Fruit fly (Drosophila melanogaster) whole organism, embryonic: ENCODE data around the gene Sec61alpha.

Source experiments
- CG11696 ChIP-seq: fragments of 200-800 bp; sonication (Bioruptor generic); IDR thresholded peaks from 2 replicates; pipeline ENCODE4 v1.3.6; 2022; ENCODE audit warnings: missing biosample characterization, missing genetic modification characterization
- CG1233 ChIP-seq: fragments of 200-800 bp; sonication (Bioruptor generic); optimal IDR thresholded peaks from 4 replicates; lab custom pipeline; 2018; ENCODE audit warnings: missing biosample characterization, mild to moderate bottlenecking, missing genetic modification characterization
- CG14667 ChIP-seq: fragments of 200-800 bp; sonication (Bioruptor generic); IDR thresholded peaks from 2 replicates; pipeline ENCODE4 v1.3.6; 2022; ENCODE audit warnings: missing biosample characterization, missing genetic modification characterization
- CG14860 ChIP-seq: fragments of 200-800 bp; sonication (Bioruptor generic); IDR thresholded peaks from 3 replicates; pipeline ENCODE4 v1.3.6; 2022; ENCODE audit warnings: missing biosample characterization, missing genetic modification characterization; ENCODE audit not compliant: partially characterized antibody
- CG15269 ChIP-seq: fragments of 200-800 bp; sonication (Bioruptor generic); optimal IDR thresholded peaks from 2 replicates; lab custom pipeline; 2018; ENCODE audit warnings: missing biosample characterization, mild to moderate bottlenecking, missing genetic modification characterization, moderate library complexity
- CG1529 ChIP-seq: fragments of 200-800 bp; sonication (Bioruptor generic); optimal IDR thresholded peaks from 3 replicates; lab custom pipeline; 2018; ENCODE audit warnings: missing biosample characterization, missing genetic modification characterization
- CG17359 ChIP-seq: fragments of 200-800 bp; sonication (Bioruptor generic); optimal IDR thresholded peaks from 3 replicates; lab custom pipeline; 2018; ENCODE audit warnings: missing biosample characterization, mild to moderate bottlenecking, missing genetic modification characterization, moderate library complexity
- CG17361 ChIP-seq: fragments of 200-800 bp; sonication (Bioruptor generic); IDR thresholded peaks from 3 replicates; pipeline ENCODE4 v1.3.6; 2022; ENCODE audit warnings: missing biosample characterization, missing genetic modification characterization
- CG17568 ChIP-seq: fragments of 200-800 bp; sonication (Bioruptor generic); optimal IDR thresholded peaks from 2 replicates; lab custom pipeline; 2018; ENCODE audit warnings: missing biosample characterization, mild to moderate bottlenecking, missing genetic modification characterization, moderate library complexity
- CG17612 ChIP-seq: fragments of 200-800 bp; sonication (Bioruptor generic); IDR thresholded peaks from 2 replicates; pipeline ENCODE4 v1.3.6; 2022; ENCODE audit warnings: missing biosample characterization, missing genetic modification characterization
- CG18262 ChIP-seq: fragments of 200-800 bp; optimal IDR thresholded peaks from 3 replicates; lab custom pipeline; 2019; ENCODE audit warnings: missing biosample characterization, mild to moderate bottlenecking, missing genetic modification characterization, moderate library complexity
- CG5180 ChIP-seq: fragments of 200-800 bp; sonication (Bioruptor generic); optimal IDR thresholded peaks from 3 replicates; lab custom pipeline; 2017; ENCODE audit warnings: missing biosample characterization, missing genetic modification characterization, mild to moderate bottlenecking, moderate library complexity, missing genetic modification reagents
- CG7357 ChIP-seq: fragments of 200-800 bp; sonication (Bioruptor generic); IDR thresholded peaks from 3 replicates; pipeline ENCODE4 v1.3.6; 2022; ENCODE audit warnings: missing biosample characterization, missing genetic modification characterization
- CG7928 ChIP-seq: fragments of 200-800 bp; sonication (Bioruptor generic); optimal IDR thresholded peaks from 2 replicates; lab custom pipeline; 2017; ENCODE audit warnings: missing biosample characterization, mild to moderate bottlenecking, missing genetic modification characterization
- CG7963 ChIP-seq: fragments of 200-800 bp; sonication (Bioruptor generic); IDR thresholded peaks from 3 replicates; pipeline ENCODE4 v1.3.6; 2022; ENCODE audit warnings: missing biosample characterization, missing genetic modification characterization; ENCODE audit not compliant: partially characterized antibody
- Deaf1 ChIP-seq: fragments of 200-800 bp; optimal IDR thresholded peaks from 3 replicates; lab custom pipeline; 2019; ENCODE audit warnings: missing biosample characterization, mild to moderate bottlenecking, missing genetic modification characterization, moderate library complexity
- Dref ChIP-seq: fragments of 200-800 bp; sonication (Bioruptor generic); IDR thresholded peaks from 2 replicates; pipeline ENCODE4 v1.3.6; 2022; ENCODE audit warnings: missing biosample characterization, missing genetic modification characterization
- Eip74EF ChIP-seq, 2 experiments: fragments of 200-800 bp in 1 of 2; fragments of >200 bp in 1 of 2; sonication (Bioruptor generic) in 1 of 2; optimal IDR thresholded peaks; 2 replicates each; lab custom pipeline; 2017 to 2019; ENCODE audit warnings: missing biosample characterization in 2 of 2, missing genetic modification characterization in 2 of 2, mild to moderate bottlenecking in 1 of 2, moderate library complexity in 1 of 2
- H15 ChIP-seq: fragments of 200-800 bp; sonication (Bioruptor generic); IDR thresholded peaks from 3 replicates; pipeline ENCODE4 v1.3.6; 2022; ENCODE audit warnings: missing biosample characterization, missing genetic modification characterization
- Hr78 ChIP-seq, 2 experiments: fragments of 200-800 bp in 1 of 2; fragments of >200 bp in 1 of 2; sonication (Bioruptor generic) in 1 of 2; optimal IDR thresholded peaks; 2 replicates each; lab custom pipeline; 2017 to 2019; ENCODE audit warnings: missing biosample characterization in 2 of 2, missing genetic modification characterization in 2 of 2, mild to moderate bottlenecking in 1 of 2, moderate library complexity in 1 of 2
- Jarid2 ChIP-seq: fragments of 200-800 bp; sonication (Bioruptor generic); optimal IDR thresholded peaks from 3 replicates; lab custom pipeline; 2017; ENCODE audit warnings: mild to moderate bottlenecking, missing biosample characterization, missing genetic modification reagents, missing genetic modification characterization
- Lpt ChIP-seq: fragments of >200 bp; optimal IDR thresholded peaks from 2 replicates; lab custom pipeline; 2018; ENCODE audit warnings: missing biosample characterization, missing genetic modification characterization
- NC2β ChIP-seq: fragments of 200-800 bp; sonication (Bioruptor generic); optimal IDR thresholded peaks from 2 replicates; lab custom pipeline; 2016; ENCODE audit warnings: missing biosample characterization, missing genetic modification characterization
- Sry-β ChIP-seq: fragments of 200-800 bp; sonication (Bioruptor generic); optimal IDR thresholded peaks from 2 replicates; lab custom pipeline; 2018; ENCODE audit warnings: missing biosample characterization, mild to moderate bottlenecking, missing genetic modification characterization, moderate library complexity
- Sry-δ ChIP-seq: fragments of 200-800 bp; sonication (Bioruptor generic); optimal IDR thresholded peaks from 2 replicates; lab custom pipeline; 2016; ENCODE audit warnings: missing biosample characterization, missing genetic modification characterization
- TFAM ChIP-seq: fragments of 200-800 bp; sonication (Bioruptor generic); optimal IDR thresholded peaks from 2 replicates; lab custom pipeline; 2017; ENCODE audit warnings: missing biosample characterization, missing genetic modification characterization, inconsistent platforms
- amos ChIP-seq: fragments of 200-800 bp; sonication (Bioruptor generic); IDR thresholded peaks from 2 replicates; pipeline ENCODE4 v1.3.6; 2022; ENCODE audit warnings: missing biosample characterization, missing genetic modification characterization; ENCODE audit not compliant: partially characterized antibody
- aop ChIP-seq: fragments of 200-800 bp; sonication (Bioruptor generic); IDR thresholded peaks from 2 replicates; pipeline ENCODE4 v1.3.6; 2022; ENCODE audit warnings: missing biosample characterization, missing genetic modification characterization
- cato ChIP-seq: fragments of 200-800 bp; sonication (Bioruptor generic); optimal IDR thresholded peaks from 2 replicates; lab custom pipeline; 2016; ENCODE audit warnings: missing biosample characterization, missing genetic modification characterization, borderline replicate concordance
- dmrt11E ChIP-seq: fragments of 200-800 bp; sonication (Bioruptor generic); optimal IDR thresholded peaks from 3 replicates; lab custom pipeline; 2018; ENCODE audit warnings: missing biosample characterization, mild to moderate bottlenecking, missing genetic modification characterization, moderate library complexity
- eve ChIP-seq, 2 experiments: fragments of >200 bp; optimal IDR thresholded peaks; 2 replicates each; lab custom pipeline; 2017; ENCODE audit warnings: missing biosample characterization in 2 of 2, missing genetic modification characterization in 2 of 2
- fu2 ChIP-seq: fragments of 200-800 bp; sonication (Bioruptor generic); optimal IDR thresholded peaks from 2 replicates; lab custom pipeline; 2016; ENCODE audit warnings: missing biosample characterization, missing genetic modification characterization
- kni ChIP-seq: fragments of 200-800 bp; sonication (Bioruptor generic); optimal IDR thresholded peaks from 3 replicates; lab custom pipeline; 2017; ENCODE audit warnings: mild to moderate bottlenecking, missing biosample characterization, missing genetic modification reagents, missing genetic modification characterization
- maf-S ChIP-seq: fragments of 200-800 bp; sonication (Bioruptor generic); optimal IDR thresholded peaks from 2 replicates; lab custom pipeline; 2016; ENCODE audit warnings: missing biosample characterization, missing genetic modification characterization
- mld ChIP-seq: fragments of 200-800 bp; sonication (Bioruptor generic); IDR thresholded peaks from 3 replicates; pipeline ENCODE4 v1.3.6; 2022; ENCODE audit warnings: missing biosample characterization, missing genetic modification characterization; ENCODE audit not compliant: partially characterized antibody
- pb ChIP-seq: fragments of 200-800 bp; sonication (Bioruptor generic); optimal IDR thresholded peaks from 3 replicates; lab custom pipeline; 2016; ENCODE audit warnings: missing biosample characterization, missing genetic modification characterization
- phol ChIP-seq: fragments of 200-800 bp; sonication (Bioruptor generic); optimal IDR thresholded peaks from 3 replicates; lab custom pipeline; 2018; ENCODE audit warnings: missing biosample characterization, mild to moderate bottlenecking, missing genetic modification characterization, moderate library complexity
- pnt ChIP-seq: fragments of 200-800 bp; sonication (Bioruptor generic); optimal IDR thresholded peaks from 3 replicates; lab custom pipeline; 2016; ENCODE audit warnings: missing biosample characterization, missing genetic modification characterization
- pum ChIP-seq: fragments of 200-800 bp; sonication (Bioruptor generic); optimal IDR thresholded peaks from 2 replicates; lab custom pipeline; 2016; ENCODE audit warnings: missing biosample characterization, missing genetic modification characterization
- ranshi ChIP-seq: fragments of 200-800 bp; sonication (Bioruptor generic); IDR thresholded peaks from 2 replicates; pipeline ENCODE4 v1.3.6; 2022; ENCODE audit warnings: missing biosample characterization, missing genetic modification characterization
- sens ChIP-seq: fragments of 200-800 bp; sonication (Bioruptor generic); peaks from one replicate; lab custom pipeline; 2016; ENCODE audit warnings: missing biosample characterization, missing genetic modification characterization
- sima ChIP-seq: fragments of 200-800 bp; sonication (Bioruptor generic); optimal IDR thresholded peaks from 2 replicates; lab custom pipeline; 2016; ENCODE audit warnings: missing biosample characterization, missing genetic modification characterization
- ssp ChIP-seq: fragments of 200-800 bp; sonication (Bioruptor generic); IDR thresholded peaks from 2 replicates; pipeline ENCODE4 v1.3.6; 2022; ENCODE audit warnings: missing biosample characterization, missing genetic modification characterization
- stc ChIP-seq: fragments of 200-800 bp; sonication (Bioruptor generic); IDR thresholded peaks from 2 replicates; pipeline ENCODE4 v1.3.6; 2022; ENCODE audit warnings: missing biosample characterization, missing genetic modification characterization
- tap ChIP-seq: fragments of 200-800 bp; optimal IDR thresholded peaks from 3 replicates; lab custom pipeline; 2019; ENCODE audit warnings: missing biosample characterization, mild to moderate bottlenecking, missing genetic modification characterization, moderate library complexity
- tgo ChIP-seq: fragments of 200-800 bp; sonication (Bioruptor generic); IDR thresholded peaks from 3 replicates; pipeline ENCODE4 v1.3.6; 2022; ENCODE audit warnings: missing biosample characterization, missing genetic modification characterization
- tio ChIP-seq: fragments of 200-800 bp; sonication (Bioruptor generic); optimal IDR thresholded peaks from 2 replicates; lab custom pipeline; 2017; ENCODE audit warnings: missing biosample characterization, missing genetic modification characterization, inconsistent platforms
- zfh2 ChIP-seq: fragments of 200-800 bp; sonication (Bioruptor generic); optimal IDR thresholded peaks from 2 replicates; lab custom pipeline; 2016; ENCODE audit warnings: missing biosample characterization, missing genetic modification characterization

Sec61alpha gene

DNA sequence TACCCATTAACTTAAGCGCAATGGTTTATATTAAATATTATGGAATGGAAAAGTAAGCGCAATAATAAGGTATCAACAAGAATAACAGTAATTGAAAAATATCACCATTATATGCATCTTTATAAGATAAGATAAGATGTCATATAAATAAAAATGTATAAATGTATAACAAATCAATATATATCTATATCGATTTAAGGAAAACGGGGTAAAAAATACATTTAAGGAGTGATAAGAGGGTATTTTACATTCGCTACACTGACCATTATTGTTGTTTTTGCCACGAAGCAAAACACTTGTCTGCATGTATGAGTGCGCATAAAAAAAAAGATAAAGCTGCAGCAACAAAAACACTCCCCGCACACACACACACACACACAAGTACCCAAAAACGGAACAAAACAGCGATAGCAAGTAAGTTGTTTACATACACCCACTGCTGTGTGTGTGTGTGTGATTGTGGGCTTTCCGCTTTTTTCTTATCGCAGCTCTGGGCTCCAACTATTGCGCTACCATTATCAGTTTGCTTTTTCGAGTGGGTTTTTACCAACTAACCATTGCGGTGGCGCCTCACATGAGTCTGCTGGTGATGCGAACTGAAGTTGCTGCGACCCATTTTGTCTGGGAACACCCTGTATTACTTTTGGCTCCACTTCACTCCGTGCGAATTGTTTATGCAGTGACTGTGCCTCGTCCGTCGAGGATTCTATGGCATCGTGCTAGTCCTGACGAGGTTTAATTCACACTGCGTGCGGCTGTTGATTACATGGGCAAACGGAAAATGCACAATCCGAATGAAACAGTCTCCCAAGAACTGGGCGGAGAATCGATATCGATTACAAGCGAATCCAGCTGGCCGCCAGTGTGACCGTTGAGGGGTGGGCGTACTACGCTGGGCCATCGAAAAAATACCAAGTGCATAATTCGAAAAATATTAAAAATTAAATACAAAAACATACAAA is 7.0 kb downstream of the Sec61alpha start, which contains the start of gene mmy (continued):
- peak; percentile 41; the same call in 2 of the 3 replicates for TF ChIP-seq CG14860 (GFP tag; lab: Robert Waterston, UW)
- no peak for TF ChIP-seq H15
- TF ChIP-seq CG17361 (GFP tag; lab: Robert Waterston, UW) = peak; percentile 56
- TF ChIP-seq CG17568 = no peak
- TF ChIP-seq CG18262 (tag; lab: Kevin White, UChicago) = peak; percentile 68
- peak; percentile 6 for TF ChIP-seq CG1529 (GFP tag; lab: Kevin White, UChicago)
- TF ChIP-seq CG1233 (GFP tag; lab: Kevin White, UChicago) = peak; percentile 1
- peak; percentile 24 for TF ChIP-seq Deaf1 (tag; lab: Kevin White, UChicago)
- TF ChIP-seq mld (GFP tag; lab: Robert Waterston, UW) = no peak
- peak; percentile 5 for TF ChIP-seq fu2 (GFP tag; lab: Kevin White, UChicago)
- peak; percentile 76 for TF ChIP-seq Dref (GFP tag; lab: Robert Waterston, UW)
- peak; percentile 88 for TF ChIP-seq sens
- TF ChIP-seq CG7963 (GFP tag; lab: Robert Waterston, UW) = no peak
- 0 out of 2 replicates have a peak, but pooled peaks have one; percentile 30 for TF ChIP-seq ranshi
- TF ChIP-seq amos (GFP tag; lab: Robert Waterston, UW) = peak; percentile 30; the same call in 1 of the 2 replicates
- peak; percentile 84 for TF ChIP-seq aop (GFP tag; lab: Robert Waterston, UW)
- TF ChIP-seq tio (GFP tag; lab: Kevin White, UChicago) = peak; percentile 27
- TF ChIP-seq Jarid2 = peak; percentile 71
- TF ChIP-seq cato (GFP tag; lab: Kevin White, UChicago) = no peak
- TF ChIP-seq CG5180 = no peak
- no peak for TF ChIP-seq CG17612 (GFP tag; lab: Robert Waterston, UW)
- peak in 1 of 2 experiments; percentile 12 for TF ChIP-seq Eip74EF (GFP tag; optimal IDR thresholded peaks at IDR 0.05; lab: Kevin White, UChicago)
- TF ChIP-seq Sry-δ = peak; percentile 35
- TF ChIP-seq CG14667 (GFP tag; lab: Robert Waterston, UW) = no peak
- TF ChIP-seq CG7357 (GFP tag; lab: Robert Waterston, UW) = no peak
- TF ChIP-seq pnt (GFP tag; lab: Kevin White, UChicago) = no peak
- peak in 1 of 2 experiments; percentile 57 for TF ChIP-seq Hr78 (GFP tag; optimal IDR thresholded peaks at IDR 0.05; lab: Kevin White, UChicago)
- no peak for TF ChIP-seq TFAM (GFP tag; lab: Kevin White, UChicago)
- TF ChIP-seq pb (GFP tag; lab: Kevin White, UChicago) = no peak
- peak; percentile 64 for TF ChIP-seq phol (tag; lab: Kevin White, UChicago)
- 0 out of 2 replicates have a peak, but pooled peaks have one; percentile 42 for TF ChIP-seq CG11696 (GFP tag; lab: Robert Waterston, UW)
- peak; percentile 63 for TF ChIP-seq stc (GFP tag; lab: Robert Waterston, UW)
- TF ChIP-seq NC2β = peak; percentile 19
- peak; percentile 72 for TF ChIP-seq CG15269
- TF ChIP-seq maf-S (GFP tag; lab: Kevin White, UChicago) = peak; percentile 13
- TF ChIP-seq pum (GFP tag; lab: Kevin White, UChicago) = no peak
- TF ChIP-seq tap = peak; percentile 7
- no peak for TF ChIP-seq zfh2 (GFP tag; lab: Kevin White, UChicago)
- TF ChIP-seq Sry-β (GFP tag; lab: Kevin White, UChicago) = peak; percentile 38
- TF ChIP-seq tgo (GFP tag; lab: Robert Waterston, UW) = peak; percentile 57; the same call in 2 of the 3 replicates
- no peak for TF ChIP-seq dmrt11E
- TF ChIP-seq CG7928 = peak; percentile 23
- TF ChIP-seq CG17359 (tag; lab: Kevin White, UChicago) = peak; percentile 56
- TF ChIP-seq eve (GFP tag; optimal IDR thresholded peaks at IDR 0.05; lab: Kevin White, UChicago) = no peak
- TF ChIP-seq Lpt (GFP tag; lab: Kevin White, UChicago) = no peak
- TF ChIP-seq ssp (GFP tag; lab: Robert Waterston, UW) = no peak
- TF ChIP-seq kni (GFP tag; lab: Kevin White, UChicago) = peak; percentile 73
- TF ChIP-seq sima (GFP tag; lab: Kevin White, UChicago) = no peak
